Fruit fly (Drosophila melanogaster) whole organism, embryonic: ENCODE results near the gene lqfR.
A peak's percentile ranks its signal among the peaks of the same experiment; 100 is the strongest.

ENCODE experiments used
- CG10321 ChIP-seq: fragments of 200-800 bp; sonication (Bioruptor generic); IDR thresholded peaks from 2 replicates; pipeline ENCODE4 v1.3.6; 2022; ENCODE audit warnings: missing biosample characterization, missing genetic modification characterization
- CG13287 ChIP-seq: fragments of 200-800 bp; sonication (Bioruptor generic); IDR thresholded peaks from 2 replicates; pipeline ENCODE4 v1.3.6; 2022; ENCODE audit warnings: missing biosample characterization, missing genetic modification characterization; ENCODE audit not compliant: partially characterized antibody
- CG14710 ChIP-seq: fragments of 200-800 bp; sonication (Bioruptor generic); optimal IDR thresholded peaks from 3 replicates; lab custom pipeline; 2019; ENCODE audit warnings: missing biosample characterization, mild to moderate bottlenecking, missing genetic modification characterization, moderate library complexity
- CG14860 ChIP-seq: fragments of 200-800 bp; sonication (Bioruptor generic); IDR thresholded peaks from 3 replicates; pipeline ENCODE4 v1.3.6; 2022; ENCODE audit warnings: missing biosample characterization, missing genetic modification characterization; ENCODE audit not compliant: partially characterized antibody
- CG17912 ChIP-seq: fragments of 200-800 bp; sonication (Bioruptor generic); optimal IDR thresholded peaks from 2 replicates; lab custom pipeline; 2018; ENCODE audit warnings: missing biosample characterization, mild to moderate bottlenecking, missing genetic modification characterization
- CG32767 ChIP-seq: fragments of 200-800 bp; sonication (Bioruptor generic); IDR thresholded peaks from 2 replicates; pipeline ENCODE4 v1.3.6; 2022; ENCODE audit warnings: missing biosample characterization, missing genetic modification characterization
- CG32772 ChIP-seq: fragments of 200-800 bp; sonication (Bioruptor generic); IDR thresholded peaks from 2 replicates; pipeline ENCODE4 v1.3.6; 2022; ENCODE audit warnings: missing biosample characterization, missing genetic modification characterization
- CG34376 ChIP-seq: fragments of 200-800 bp; sonication (Bioruptor generic); optimal IDR thresholded peaks from 2 replicates; lab custom pipeline; 2018; ENCODE audit warnings: missing biosample characterization, mild to moderate bottlenecking, missing genetic modification characterization
- CG4707 ChIP-seq: fragments of 200-800 bp; sonication (Bioruptor generic); optimal IDR thresholded peaks from 2 replicates; lab custom pipeline; 2018; ENCODE audit warnings: missing biosample characterization, mild to moderate bottlenecking, missing genetic modification characterization, moderate library complexity
- CG4730 ChIP-seq: fragments of 200-800 bp; sonication (Bioruptor generic); IDR thresholded peaks from 2 replicates; pipeline ENCODE4 v1.3.6; 2022; ENCODE audit warnings: missing biosample characterization, missing genetic modification characterization
- CG6654 ChIP-seq: fragments of 200-800 bp; sonication (Bioruptor generic); optimal IDR thresholded peaks from 2 replicates; lab custom pipeline; 2017; ENCODE audit warnings: missing biosample characterization, mild to moderate bottlenecking, missing genetic modification characterization
- CG7987 ChIP-seq: fragments of 200-800 bp; sonication (Bioruptor generic); optimal IDR thresholded peaks from 2 replicates; lab custom pipeline; 2018; ENCODE audit warnings: missing biosample characterization, mild to moderate bottlenecking, missing genetic modification characterization, moderate library complexity
- CG8281 ChIP-seq: fragments of 200-800 bp; sonication (Bioruptor generic); optimal IDR thresholded peaks from 2 replicates; lab custom pipeline; 2018; ENCODE audit warnings: missing biosample characterization, mild to moderate bottlenecking, missing genetic modification characterization, moderate library complexity
- CG8290 ChIP-seq, 3 experiments: fragments of 200-800 bp; sonication (Bioruptor generic); optimal IDR thresholded peaks; 2 replicates each; lab custom pipeline; 2016 to 2019; ENCODE audit warnings: missing biosample characterization in 3 of 3, missing genetic modification characterization in 3 of 3, mild to moderate bottlenecking in 2 of 3, moderate library complexity in 1 of 3
- D19B ChIP-seq: fragments of 200-800 bp; sonication (Bioruptor generic); optimal IDR thresholded peaks from 2 replicates; lab custom pipeline; 2017; ENCODE audit warnings: missing biosample characterization, mild to moderate bottlenecking, missing genetic modification characterization
- Doc2 ChIP-seq: fragments of 200-800 bp; sonication (Bioruptor generic); IDR thresholded peaks from 2 replicates; pipeline ENCODE4 v1.3.6; 2022; ENCODE audit warnings: missing biosample characterization, missing genetic modification characterization
- GATAe ChIP-seq: fragments of 200-800 bp; sonication (Bioruptor generic); conservative IDR thresholded peaks from 2 replicates; pipeline ENCODE4 v1.3.6; 2022; ENCODE audit warnings: missing biosample characterization, missing genetic modification characterization
- HLH4C ChIP-seq: fragments of 200-800 bp; sonication (Bioruptor generic); IDR thresholded peaks from 3 replicates; pipeline ENCODE4 v1.3.6; 2022; ENCODE audit warnings: missing biosample characterization, missing genetic modification characterization; ENCODE audit not compliant: partially characterized antibody
- HLH54F ChIP-seq: fragments of 200-800 bp; sonication (Bioruptor generic); optimal IDR thresholded peaks from 3 replicates; lab custom pipeline; 2016; ENCODE audit warnings: missing biosample characterization, missing genetic modification characterization
- MBD-R2 ChIP-seq: fragments of 200-800 bp; sonication (Bioruptor generic); IDR thresholded peaks from 2 replicates; pipeline ENCODE4 v1.3.6; 2022; ENCODE audit warnings: missing biosample characterization, missing genetic modification characterization
- NFAT ChIP-seq: fragments of 200-800 bp; sonication (Bioruptor generic); IDR thresholded peaks from 2 replicates; pipeline ENCODE4 v1.3.6; 2022; ENCODE audit warnings: missing biosample characterization, missing genetic modification characterization
- Nf-YC ChIP-seq: fragments of 200-800 bp; optimal IDR thresholded peaks from 3 replicates; lab custom pipeline; 2019; ENCODE audit warnings: missing biosample characterization, mild to moderate bottlenecking, missing genetic modification characterization, moderate library complexity
- Ssrp ChIP-seq: fragments of 200-800 bp; sonication (Bioruptor generic); optimal IDR thresholded peaks from 2 replicates; lab custom pipeline; 2018; ENCODE audit warnings: missing biosample characterization, mild to moderate bottlenecking, missing genetic modification characterization, moderate library complexity
- Trl ChIP-seq, 3 experiments: fragments of >200 bp in 2 of 3; fragments of 200-800 bp in 1 of 3; sonication (Bioruptor generic) in 1 of 3; optimal IDR thresholded peaks; 2 replicates in 1 of 3; 3 replicates in 2 of 3; lab custom pipeline; 2016 to 2017; ENCODE audit warnings: missing biosample characterization in 1 of 3, missing genetic modification characterization in 1 of 3
- ase ChIP-seq: fragments of 200-800 bp; sonication (Bioruptor generic); IDR thresholded peaks from 3 replicates; pipeline ENCODE4 v1.3.6; 2022; ENCODE audit warnings: missing biosample characterization, missing genetic modification characterization
- ato ChIP-seq: fragments of 200-800 bp; sonication (Bioruptor generic); IDR thresholded peaks from 2 replicates; pipeline ENCODE4 v1.3.6; 2022; ENCODE audit warnings: missing biosample characterization, missing genetic modification characterization; ENCODE audit not compliant: partially characterized antibody
- bcd ChIP-seq: fragments of 200-800 bp; sonication (Bioruptor generic); optimal IDR thresholded peaks from 2 replicates; lab custom pipeline; 2017; ENCODE audit warnings: missing biosample characterization, mild to moderate bottlenecking, missing genetic modification characterization
- cg ChIP-seq: fragments of 200-800 bp; sonication (Bioruptor generic); optimal IDR thresholded peaks from 3 replicates; lab custom pipeline; 2019; ENCODE audit warnings: missing biosample characterization, mild to moderate bottlenecking, missing genetic modification characterization, moderate library complexity
- crp ChIP-seq, 2 experiments: fragments of 200-800 bp; sonication (Bioruptor generic); optimal IDR thresholded peaks; 2 replicates in 1 of 2; 3 replicates in 1 of 2; lab custom pipeline; 2017; ENCODE audit warnings: missing biosample characterization in 2 of 2, missing genetic modification characterization in 2 of 2, mild to moderate bottlenecking in 1 of 2, moderate library complexity in 1 of 2
- exex ChIP-seq: fragments of 200-800 bp; sonication (Bioruptor generic); optimal IDR thresholded peaks from 4 replicates; lab custom pipeline; 2018; ENCODE audit warnings: missing biosample characterization, mild to moderate bottlenecking, missing genetic modification characterization, moderate library complexity
- gcm2 ChIP-seq: fragments of 200-800 bp; sonication (Bioruptor generic); optimal IDR thresholded peaks from 2 replicates; lab custom pipeline; 2016; ENCODE audit warnings: missing biosample characterization, missing genetic modification characterization
- grn ChIP-seq: fragments of 200-800 bp; sonication (Bioruptor generic); optimal IDR thresholded peaks from 3 replicates; lab custom pipeline; 2017; ENCODE audit warnings: missing biosample characterization, missing genetic modification characterization
- hb ChIP-seq: fragments of 200-800 bp; sonication (Bioruptor generic); IDR thresholded peaks from 3 replicates; pipeline ENCODE4 v1.3.6; 2022; ENCODE audit warnings: missing biosample characterization, missing genetic modification characterization; ENCODE audit not compliant: partially characterized antibody
- her ChIP-seq: fragments of 200-800 bp; sonication (Bioruptor generic); optimal IDR thresholded peaks from 2 replicates; lab custom pipeline; 2016; ENCODE audit warnings: missing biosample characterization, missing genetic modification characterization
- hth ChIP-seq: fragments of >200 bp; optimal IDR thresholded peaks from 2 replicates; lab custom pipeline; 2017; ENCODE audit warnings: inconsistent platforms
- kay ChIP-seq: fragments of 200-800 bp; sonication (Bioruptor generic); optimal IDR thresholded peaks from 2 replicates; lab custom pipeline; 2016; ENCODE audit warnings: missing biosample characterization, missing genetic modification characterization
- lov ChIP-seq, 2 experiments: fragments of 200-800 bp in 1 of 2; fragments of >200 bp in 1 of 2; sonication (Bioruptor generic) in 1 of 2; IDR thresholded peaks in 1 of 2; optimal IDR thresholded peaks in 1 of 2; 2 replicates in 1 of 2; 3 replicates in 1 of 2; pipeline versions ENCODE4 v1.3.6 to Lab custom; 2017 to 2022; ENCODE audit warnings: missing biosample characterization in 1 of 2, missing genetic modification characterization in 1 of 2
- nerfin-1 ChIP-seq: fragments of 200-800 bp; sonication (Bioruptor generic); optimal IDR thresholded peaks from 3 replicates; lab custom pipeline; 2019; ENCODE audit warnings: missing biosample characterization, mild to moderate bottlenecking, missing genetic modification characterization, moderate library complexity
- nom ChIP-seq: fragments of 200-800 bp; sonication (Bioruptor generic); optimal IDR thresholded peaks from 2 replicates; lab custom pipeline; 2017; ENCODE audit warnings: missing biosample characterization, missing genetic modification characterization, mild to moderate bottlenecking, moderate library complexity, missing genetic modification reagents
- onecut ChIP-seq: fragments of 200-800 bp; sonication (Bioruptor generic); IDR thresholded peaks from 2 replicates; pipeline ENCODE4 v1.3.6; 2022; ENCODE audit warnings: missing biosample characterization, missing genetic modification characterization
- pnt ChIP-seq: fragments of 200-800 bp; sonication (Bioruptor generic); optimal IDR thresholded peaks from 3 replicates; lab custom pipeline; 2016; ENCODE audit warnings: missing biosample characterization, missing genetic modification characterization
- sd ChIP-seq: fragments of 200-800 bp; sonication (Bioruptor generic); optimal IDR thresholded peaks from 3 replicates; lab custom pipeline; 2018; ENCODE audit warnings: missing biosample characterization, mild to moderate bottlenecking, missing genetic modification characterization, moderate library complexity
- so ChIP-seq: fragments of 200-800 bp; sonication (Bioruptor generic); IDR thresholded peaks from 3 replicates; pipeline ENCODE4 v1.3.6; 2022; ENCODE audit warnings: missing biosample characterization, missing genetic modification characterization
- sob ChIP-seq: fragments of 200-800 bp; sonication (Bioruptor generic); IDR thresholded peaks from 2 replicates; pipeline ENCODE4 v1.3.6; 2022; ENCODE audit warnings: missing biosample characterization, missing genetic modification characterization
- vnd ChIP-seq: fragments of 200-800 bp; sonication (Bioruptor generic); IDR thresholded peaks from 3 replicates; pipeline ENCODE4 v1.3.6; 2022; ENCODE audit warnings: missing biosample characterization, missing genetic modification characterization; ENCODE audit not compliant: partially characterized antibody
- wdn ChIP-seq: fragments of 200-800 bp; sonication (Bioruptor generic); IDR thresholded peaks from 2 replicates; pipeline ENCODE4 v1.3.6; 2022; ENCODE audit warnings: missing biosample characterization, missing genetic modification characterization

The lqfR gene

DNA sequence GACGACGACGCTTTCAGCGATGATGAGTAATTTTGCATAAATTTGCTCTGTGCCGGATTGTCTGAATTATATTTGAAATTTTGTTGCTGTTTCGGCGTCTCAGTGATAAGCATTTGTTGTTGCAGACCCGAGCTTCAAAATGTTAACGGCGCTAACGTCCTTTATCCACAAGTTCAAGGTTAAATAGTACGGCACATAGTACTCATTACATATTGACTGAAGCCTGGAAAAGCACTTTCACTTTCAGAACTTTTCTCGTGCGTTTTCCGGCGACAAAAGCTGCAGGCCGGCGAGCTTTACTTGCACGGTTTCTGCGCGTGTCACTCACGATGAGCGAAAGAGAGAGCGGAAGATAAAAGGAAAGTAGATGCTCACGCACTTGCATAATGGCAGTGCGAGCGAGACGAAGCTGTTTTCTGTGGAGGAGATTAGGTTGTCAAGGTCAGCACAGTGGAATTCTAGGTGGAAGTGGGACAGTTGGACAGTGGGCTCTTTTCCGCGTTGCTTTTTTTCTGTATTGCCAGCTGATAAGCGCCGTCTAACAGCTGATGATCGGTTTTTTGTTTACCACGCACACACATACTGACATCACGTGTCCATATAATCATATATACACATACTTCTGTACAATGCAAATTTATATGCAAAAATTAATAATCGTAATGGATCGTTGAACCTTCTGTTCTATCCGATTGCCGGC, 42.9 kb upstream of the lqfR start (continued):
- TF ChIP-seq Trl (optimal IDR thresholded peaks at IDR 0.05; lab: Kevin White, UChicago) (peak in 1 of 2 experiments; percentile 7), Trl (GFP tag; optimal IDR thresholded peaks at IDR 0.05; lab: Kevin White, UChicago) (no peak), vnd (peak; percentile 60), gcm2 (GFP tag; lab: Kevin White, UChicago) (no peak), hth (lab: Kevin White, UChicago) (no peak), kay (no peak), CG10321 (GFP tag; lab: Robert Waterston, UW) (peak; percentile 93), GATAe (GFP tag; lab: Robert Waterston, UW) (peak; percentile 12; the same call in 1 of the 2 replicates), CG14710 (tag; lab: Kevin White, UChicago) (peak; percentile 25), ase (GFP tag; lab: Robert Waterston, UW) (peak; percentile 42; the same call in 1 of the 3 replicates), wdn (no peak), NFAT (GFP tag; lab: Robert Waterston, UW) (peak; percentile 24; the same call in 1 of the 2 replicates), CG14860 (GFP tag; lab: Robert Waterston, UW) (0 out of 3 replicates have a peak, but pooled peaks have one; percentile 29), cg (GFP tag; lab: Kevin White, UChicago) (peak; percentile 11), CG32767 (GFP tag; lab: Robert Waterston, UW) (no peak; the same call in 1 of the 2 replicates), CG34376 (peak; percentile 54), so (GFP tag; lab: Robert Waterston, UW) (peak; percentile 32; the same call in 1 of the 3 replicates), ato (GFP tag; lab: Robert Waterston, UW) (0 out of 2 replicates have a peak, but pooled peaks have one; percentile 39), onecut (no peak), Nf-YC (peak; percentile 9), crp (GFP tag; optimal IDR thresholded peaks at IDR 0.05; lab: Kevin White, UChicago) (peak in 1 of 2 experiments; percentile 73), CG32772 (GFP tag; lab: Robert Waterston, UW) (no peak), CG7987 (peak; percentile 98), CG8281 (tag; lab: Kevin White, UChicago) (no peak), D19B (GFP tag; lab: Kevin White, UChicago) (no peak), Doc2 (GFP tag; lab: Robert Waterston, UW) (0 out of 2 replicates have a peak, but pooled peaks have one; percentile 3), MBD-R2 (GFP tag; lab: Robert Waterston, UW) (0 out of 2 replicates have a peak, but pooled peaks have one; percentile 8), sd (tag; lab: Kevin White, UChicago) (peak; percentile 83), sob (0 out of 2 replicates have a peak, but pooled peaks have one; percentile 27), CG17912 (GFP tag; lab: Kevin White, UChicago) (peak; percentile 6), nom (GFP tag; lab: Kevin White, UChicago) (peak; percentile 16), CG4707 (GFP tag; lab: Kevin White, UChicago) (peak; percentile 97), HLH4C (GFP tag; lab: Robert Waterston, UW) (peak; percentile 37; the same call in 2 of the 3 replicates), her (GFP tag; lab: Kevin White, UChicago) (peak; percentile 17), hb (peak; percentile 66; the same call in 1 of the 3 replicates), lov (optimal IDR thresholded peaks at IDR 0.05; lab: Kevin White, UChicago) (no peak), lov (GFP tag; IDR thresholded peaks at IDR 0.05; lab: Robert Waterston, UW) (no peak), nerfin-1 (tag; lab: Kevin White, UChicago) (peak; percentile 60), Ssrp (no peak), bcd (GFP tag; lab: Kevin White, UChicago) (no peak), CG13287 (peak; percentile 69), HLH54F (GFP tag; lab: Kevin White, UChicago) (no peak), CG8290 (GFP tag; optimal IDR thresholded peaks at IDR 0.05; lab: Kevin White, UChicago) (no peak), CG8290 (tag; optimal IDR thresholded peaks at IDR 0.05; lab: Kevin White, UChicago) (peak in 1 of 2 experiments; percentile 33), pnt (GFP tag; lab: Kevin White, UChicago) (no peak), CG4730 (0 out of 2 replicates have a peak, but pooled peaks have one; percentile 15), CG6654 (peak; percentile 2), exex (tag; lab: Kevin White, UChicago) (peak; percentile 39), grn (peak; percentile 42)
